Fruit fly (Drosophila melanogaster) whole organism, adult: Measurements from ENCODE around the gene CG13065.

ENCODE experiments used
- CG12768 ChIP-seq: fragments of 200-800 bp; sonication (Bioruptor generic); optimal IDR thresholded peaks from 2 replicates; lab custom pipeline; 2017; ENCODE audit warnings: missing biosample characterization, missing genetic modification characterization, mild to moderate bottlenecking, moderate library complexity, missing genetic modification reagents
- CG33017 ChIP-seq: fragments of 200-800 bp; sonication (Bioruptor generic); optimal IDR thresholded peaks from 2 replicates; lab custom pipeline; 2018; ENCODE audit warnings: missing biosample characterization, mild to moderate bottlenecking, missing genetic modification characterization, moderate library complexity
- Clk ChIP-seq: fragments of 200-800 bp; sonication (Bioruptor generic); optimal IDR thresholded peaks from 2 replicates; lab custom pipeline; 2017; ENCODE audit warnings: missing biosample characterization, missing genetic modification characterization
- Crg-1 ChIP-seq: fragments of 200-800 bp; sonication (Bioruptor generic); optimal IDR thresholded peaks from 2 replicates; lab custom pipeline; 2016; ENCODE audit warnings: missing biosample characterization, missing genetic modification characterization
- Hr96 ChIP-seq: fragments of 200-800 bp; sonication (Bioruptor generic); optimal IDR thresholded peaks from 2 replicates; lab custom pipeline; 2016; ENCODE audit warnings: missing biosample characterization, missing genetic modification characterization
- Mnt ChIP-seq: fragments of 200-800 bp; sonication (Bioruptor generic); optimal IDR thresholded peaks from 2 replicates; lab custom pipeline; 2016; ENCODE audit warnings: missing biosample characterization, mild to moderate bottlenecking, missing genetic modification characterization
- bab1 ChIP-seq: fragments of 200-800 bp; sonication (Bioruptor generic); optimal IDR thresholded peaks from 3 replicates; lab custom pipeline; 2019; ENCODE audit warnings: missing biosample characterization, mild to moderate bottlenecking, missing genetic modification characterization, moderate library complexity
- cnc ChIP-seq, 2 experiments: fragments of >200 bp; optimal IDR thresholded peaks; 2 replicates each; lab custom pipeline; 2017
- kay ChIP-seq: fragments of 200-800 bp; sonication (Bioruptor generic); peaks from one replicate; lab custom pipeline; 2016; ENCODE audit warnings: missing biosample characterization, missing genetic modification characterization, borderline replicate concordance
- ovo ChIP-seq: fragments of 200-800 bp; sonication (Bioruptor generic); optimal IDR thresholded peaks from 2 replicates; lab custom pipeline; 2016; ENCODE audit warnings: missing biosample characterization, missing genetic modification characterization
- tj ChIP-seq: fragments of 200-800 bp; sonication (Bioruptor generic); optimal IDR thresholded peaks from 3 replicates; lab custom pipeline; 2017; ENCODE audit warnings: missing biosample characterization, mild to moderate bottlenecking, missing genetic modification characterization, moderate library complexity

- TF ChIP-seq Mnt (GFP tag; lab: Kevin White, UChicago), result no peak
- TF ChIP-seq cnc (optimal IDR thresholded peaks at IDR 0.05; lab: Kevin White, UChicago), result no peak
- TF ChIP-seq tj, result no peak
- no peak for TF ChIP-seq CG12768 (GFP tag; lab: Kevin White, UChicago)
- no peak for TF ChIP-seq CG33017
- no peak for TF ChIP-seq Crg-1 (GFP tag; lab: Kevin White, UChicago)
- no peak for TF ChIP-seq Hr96 (GFP tag; lab: Kevin White, UChicago)
- no peak for TF ChIP-seq kay (GFP tag; lab: Kevin White, UChicago)
- no peak for TF ChIP-seq bab1 (GFP tag; lab: Kevin White, UChicago)
- TF ChIP-seq ovo, result no peak
- no peak for TF ChIP-seq Clk (GFP tag; lab: Kevin White, UChicago)
These were observed 42.2 kb downstream of the CG13065 start, which contains the start of the genes CG13041 and CG13060 for dm6 chr3L:16319399-16319906.
